Worm (Caenorhabditis elegans): ENCODE data around the gene Y51B9A.8.

DNA sequence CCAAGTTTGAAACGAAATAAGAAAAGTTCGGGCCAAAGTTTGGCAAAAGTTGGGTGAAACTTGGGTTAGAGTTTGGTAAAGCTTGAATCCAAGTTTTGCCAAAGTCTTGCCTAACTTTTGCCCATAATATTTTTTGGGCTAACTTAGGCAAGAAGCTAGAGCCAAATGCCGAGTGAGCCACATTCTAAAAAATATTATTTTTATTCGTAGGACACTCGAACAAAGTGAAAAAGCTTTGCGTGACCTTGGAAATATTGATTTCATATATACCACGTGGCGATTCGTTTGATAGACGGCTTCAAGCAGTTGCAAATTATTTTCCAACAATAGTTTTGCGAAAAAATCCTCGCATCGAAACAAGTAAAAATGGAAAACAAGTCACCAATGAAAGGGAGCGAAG is 5.2 kb downstream of the Y51B9A.8 start, which contains the start of gene Y51B9A.5:
- TF ChIP-seq cog-1 (tag; optimal IDR thresholded peaks at IDR 0.05) (no peak), flt-1 (GFP tag; IDR thresholded peaks at IDR 0.05) (no peak), klf-2 (GFP tag; conservative IDR thresholded peaks at IDR 0.05) (no peak), tab-1 (GFP tag; IDR thresholded peaks at IDR 0.05) (no peak), ztf-29 (GFP tag; IDR thresholded peaks at IDR 0.05) (no peak), med-1 (GFP tag; optimal IDR thresholded peaks at IDR 0.05; ENCODE audit: insufficient read depth) (no peak)

Data from whole organism, midembryonic.